Fruit fly (Drosophila melanogaster): ENCODE data around the gene CG31948.

DNA sequence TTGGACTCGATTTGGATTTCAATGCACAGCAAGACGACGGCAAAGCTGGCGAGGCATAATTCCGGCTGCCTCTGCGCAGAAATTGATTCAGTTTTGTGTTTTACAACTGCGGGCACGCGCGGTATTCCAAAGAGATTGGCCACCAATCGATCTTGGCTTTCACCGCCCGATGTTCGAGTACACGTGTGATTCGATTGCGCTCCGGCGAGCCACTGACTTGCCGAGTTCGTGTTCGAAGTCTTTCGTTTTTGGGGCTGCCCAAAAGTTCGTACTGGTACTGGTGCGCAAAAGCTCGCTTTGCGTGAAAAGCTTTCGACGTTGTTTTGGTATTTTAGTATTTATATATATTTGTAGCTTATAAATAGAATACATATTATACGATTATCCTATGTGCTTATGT lies 1.4 kb downstream of the CG31948 start, which contains the start of gene CG18641:
- TF ChIP-seq CG8478 (optimal IDR thresholded peaks at IDR 0.05) (no peak), CTCF (optimal IDR thresholded peaks at IDR 0.05) (no peak)
